Worm (Caenorhabditis elegans) whole organism, L2 larva: ENCODE data around the gene F49E2.2.

Experiments
- F13H6.1 ChIP-seq: sonication (generic microtip); optimal IDR thresholded peaks from 2 replicates; lab custom pipeline; 2016; ENCODE audit warnings: missing genetic modification characterization, missing compliant biosample characterization
- R02D3.7 ChIP-seq: fragments of 150-350 bp; optimal IDR thresholded peaks from 2 replicates; lab custom pipeline; 2014; ENCODE audit warnings: missing biosample characterization, missing genetic modification characterization
- aly-2 ChIP-seq: fragments of 150-350 bp; optimal IDR thresholded peaks from 2 replicates; lab custom pipeline; 2014; ENCODE audit warnings: missing biosample characterization, missing genetic modification characterization
- egl-27 ChIP-seq: sonication (generic microtip); optimal IDR thresholded peaks from 3 replicates; lab custom pipeline; 2017; ENCODE audit warnings: missing biosample characterization, missing genetic modification reagents, missing genetic modification characterization
- elt-3 ChIP-seq: sonication (generic microtip); optimal IDR thresholded peaks from 2 replicates; lab custom pipeline; 2017; ENCODE audit warnings: missing biosample characterization, missing genetic modification characterization
- lsy-2 ChIP-seq, 2 experiments: fragments of 150-350 bp in 1 of 2; sonication (generic microtip) in 1 of 2; optimal IDR thresholded peaks; 2 replicates each; lab custom pipeline; 2014 to 2017; ENCODE audit warnings: missing biosample characterization in 2 of 2, missing genetic modification characterization in 2 of 2
- nhr-23 ChIP-seq: fragments of 150-350 bp; optimal IDR thresholded peaks from 2 replicates; lab custom pipeline; 2014; ENCODE audit warnings: missing biosample characterization, missing genetic modification reagents, missing genetic modification characterization
- nhr-77 ChIP-seq: fragments of 150-350 bp; optimal IDR thresholded peaks from 2 replicates; lab custom pipeline; 2014; ENCODE audit warnings: missing biosample characterization, missing genetic modification characterization
- snpc-4 ChIP-seq: fragments of 150-350 bp; optimal IDR thresholded peaks from 2 replicates; lab custom pipeline; 2014; ENCODE audit warnings: missing biosample characterization, missing genetic modification characterization
- unc-39 ChIP-seq: fragments of 150-350 bp; optimal IDR thresholded peaks from 2 replicates; lab custom pipeline; 2014; ENCODE audit warnings: missing biosample characterization, missing genetic modification characterization
- unc-62 ChIP-seq: fragments of 150-350 bp; optimal IDR thresholded peaks from 2 replicates; lab custom pipeline; 2014; ENCODE audit warnings: missing biosample characterization, missing genetic modification reagents, missing genetic modification characterization
- ztf-11 ChIP-seq: sonication (generic microtip); optimal IDR thresholded peaks from 2 replicates; lab custom pipeline; 2017; ENCODE audit warnings: missing biosample characterization, missing genetic modification characterization

DNA sequence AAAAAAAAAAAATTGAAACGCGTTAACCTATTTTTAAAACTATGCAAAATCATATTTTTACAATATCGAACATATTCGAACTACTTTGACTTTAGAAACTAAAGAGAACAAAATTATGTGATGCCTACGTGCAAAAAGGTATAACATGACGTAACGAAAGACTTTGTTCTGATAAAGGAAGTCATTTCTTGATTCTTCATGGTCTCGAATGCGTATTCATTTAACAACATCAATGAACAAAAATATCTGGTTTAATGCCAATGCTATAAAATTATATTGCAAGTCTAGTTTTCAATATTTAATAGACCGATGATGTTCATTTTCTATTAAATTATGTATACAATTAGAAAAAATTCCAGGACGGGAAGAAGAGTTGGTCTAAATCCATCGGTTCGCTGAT is 30.5 kb upstream of the F49E2.2 start:
- TF ChIP-seq ztf-11 = no peak
- no peak for TF ChIP-seq nhr-23
- TF ChIP-seq elt-3 = no peak
- TF ChIP-seq egl-27 (tag; lab: Kevin White, UChicago) = no peak
- no peak for TF ChIP-seq unc-62 (GFP tag; lab: Kevin White, UChicago)
- no peak for TF ChIP-seq snpc-4 (tag; lab: Kevin White, UChicago)
- TF ChIP-seq F13H6.1 (tag; lab: Kevin White, UChicago) = no peak
- no peak for TF ChIP-seq unc-39 (tag; lab: Kevin White, UChicago)
- TF ChIP-seq R02D3.7 (tag; lab: Kevin White, UChicago) = no peak
- no peak for TF ChIP-seq lsy-2 (tag; optimal IDR thresholded peaks at IDR 0.05; lab: Kevin White, UChicago)
- TF ChIP-seq aly-2 = no peak
- no peak for TF ChIP-seq nhr-77
